Fruit fly (Drosophila melanogaster) whole organism, embryonic: ENCODE results near the gene Rab9Db.

ENCODE experiments used
- Blimp-1 ChIP-seq: fragments of 200-800 bp; sonication (Bioruptor generic); optimal IDR thresholded peaks from 3 replicates; lab custom pipeline; 2018; ENCODE audit warnings: missing biosample characterization, missing genetic modification characterization, mild to moderate bottlenecking, moderate library complexity, missing genetic modification reagents
- BtbVII ChIP-seq: fragments of 200-800 bp; sonication (Bioruptor generic); optimal IDR thresholded peaks from 3 replicates; lab custom pipeline; 2017; ENCODE audit warnings: missing biosample characterization, mild to moderate bottlenecking, missing genetic modification characterization
- CG11085 ChIP-seq: fragments of 200-800 bp; sonication (Bioruptor generic); IDR thresholded peaks from 2 replicates; pipeline ENCODE4 v1.3.6; 2022; ENCODE audit warnings: missing biosample characterization, missing genetic modification characterization
- CG11560 ChIP-seq: fragments of 200-800 bp; sonication (Bioruptor generic); IDR thresholded peaks from 3 replicates; pipeline ENCODE4 v1.3.6; 2022; ENCODE audit warnings: missing biosample characterization, missing genetic modification characterization
- CG13296 ChIP-seq: fragments of 200-800 bp; sonication (Bioruptor generic); optimal IDR thresholded peaks from 3 replicates; lab custom pipeline; 2018; ENCODE audit warnings: missing biosample characterization, mild to moderate bottlenecking, missing genetic modification characterization
- CG14667 ChIP-seq: fragments of 200-800 bp; sonication (Bioruptor generic); IDR thresholded peaks from 2 replicates; pipeline ENCODE4 v1.3.6; 2022; ENCODE audit warnings: missing biosample characterization, missing genetic modification characterization
- CG14860 ChIP-seq: fragments of 200-800 bp; sonication (Bioruptor generic); IDR thresholded peaks from 3 replicates; pipeline ENCODE4 v1.3.6; 2022; ENCODE audit warnings: missing biosample characterization, missing genetic modification characterization; ENCODE audit not compliant: partially characterized antibody
- CG15073 ChIP-seq: fragments of 200-800 bp; sonication (Bioruptor generic); optimal IDR thresholded peaks from 2 replicates; lab custom pipeline; 2016; ENCODE audit warnings: missing biosample characterization, missing genetic modification characterization
- CG1602 ChIP-seq: fragments of 200-800 bp; sonication (Bioruptor generic); optimal IDR thresholded peaks from 3 replicates; lab custom pipeline; 2016; ENCODE audit warnings: missing biosample characterization, missing genetic modification characterization
- CG17359 ChIP-seq: fragments of 200-800 bp; sonication (Bioruptor generic); optimal IDR thresholded peaks from 3 replicates; lab custom pipeline; 2018; ENCODE audit warnings: missing biosample characterization, mild to moderate bottlenecking, missing genetic modification characterization, moderate library complexity
- CG18476 ChIP-seq: fragments of 200-800 bp; sonication (Bioruptor generic); optimal IDR thresholded peaks from 2 replicates; lab custom pipeline; 2016; ENCODE audit warnings: missing biosample characterization, mild to moderate bottlenecking, missing genetic modification characterization
- CG2129 ChIP-seq: fragments of 200-800 bp; sonication (Bioruptor generic); IDR thresholded peaks from 2 replicates; pipeline ENCODE4 v1.3.6; 2022; ENCODE audit warnings: missing biosample characterization, missing genetic modification characterization; ENCODE audit not compliant: partially characterized antibody
- CG2202 ChIP-seq: fragments of 200-800 bp; sonication (Bioruptor generic); optimal IDR thresholded peaks from 2 replicates; lab custom pipeline; 2018; ENCODE audit warnings: missing biosample characterization, mild to moderate bottlenecking, missing genetic modification characterization
- CG2889 ChIP-seq: fragments of 200-800 bp; sonication (Bioruptor generic); IDR thresholded peaks from 3 replicates; pipeline ENCODE4 v1.3.6; 2022; ENCODE audit warnings: missing biosample characterization, missing genetic modification characterization
- CG30403 ChIP-seq: fragments of 200-800 bp; sonication (Bioruptor generic); optimal IDR thresholded peaks from 3 replicates; lab custom pipeline; 2016; ENCODE audit warnings: missing biosample characterization, missing genetic modification characterization
- CG31224 ChIP-seq: fragments of 200-800 bp; sonication (Bioruptor generic); IDR thresholded peaks from 2 replicates; pipeline ENCODE4 v1.3.6; 2022; ENCODE audit warnings: missing biosample characterization, missing genetic modification characterization
- CG3995 ChIP-seq: fragments of 200-800 bp; sonication (Bioruptor generic); optimal IDR thresholded peaks from 3 replicates; lab custom pipeline; 2016; ENCODE audit warnings: missing biosample characterization, missing genetic modification characterization
- CG4404 ChIP-seq: fragments of 200-800 bp; sonication (Bioruptor generic); IDR thresholded peaks from 2 replicates; pipeline ENCODE4 v1.3.6; 2022; ENCODE audit warnings: missing biosample characterization, missing genetic modification characterization
- CG5180 ChIP-seq: fragments of 200-800 bp; sonication (Bioruptor generic); optimal IDR thresholded peaks from 3 replicates; lab custom pipeline; 2017; ENCODE audit warnings: missing biosample characterization, missing genetic modification characterization, mild to moderate bottlenecking, moderate library complexity, missing genetic modification reagents
- CG9215 ChIP-seq: fragments of 200-800 bp; sonication (Bioruptor generic); IDR thresholded peaks from 2 replicates; pipeline ENCODE4 v1.3.6; 2022; ENCODE audit warnings: missing biosample characterization, missing genetic modification characterization
- D19B ChIP-seq: fragments of 200-800 bp; sonication (Bioruptor generic); optimal IDR thresholded peaks from 2 replicates; lab custom pipeline; 2017; ENCODE audit warnings: missing biosample characterization, mild to moderate bottlenecking, missing genetic modification characterization
- Drgx ChIP-seq: fragments of 200-800 bp; sonication (Bioruptor generic); IDR thresholded peaks from 2 replicates; pipeline ENCODE4 v1.3.6; 2022; ENCODE audit warnings: missing biosample characterization, missing genetic modification characterization
- Fer3 ChIP-seq: fragments of 200-800 bp; sonication (Bioruptor generic); optimal IDR thresholded peaks from 2 replicates; lab custom pipeline; 2018; ENCODE audit warnings: missing biosample characterization, mild to moderate bottlenecking, missing genetic modification characterization, moderate library complexity
- HLH3B ChIP-seq: fragments of 200-800 bp; sonication (Bioruptor generic); IDR thresholded peaks from 2 replicates; pipeline ENCODE4 v1.3.6; 2022; ENCODE audit warnings: missing biosample characterization, missing genetic modification characterization
- Hmr ChIP-seq: fragments of 200-800 bp; sonication (Bioruptor generic); optimal IDR thresholded peaks from 3 replicates; lab custom pipeline; 2017; ENCODE audit warnings: mild to moderate bottlenecking, missing biosample characterization, missing genetic modification reagents, missing genetic modification characterization
- Lpt ChIP-seq: fragments of >200 bp; optimal IDR thresholded peaks from 2 replicates; lab custom pipeline; 2018; ENCODE audit warnings: missing biosample characterization, missing genetic modification characterization
- Mes4 ChIP-seq: fragments of 200-800 bp; sonication (Bioruptor generic); optimal IDR thresholded peaks from 2 replicates; lab custom pipeline; 2016; ENCODE audit warnings: missing biosample characterization, missing genetic modification characterization
- Nf-YB ChIP-seq: fragments of 200-800 bp; sonication (Bioruptor generic); optimal IDR thresholded peaks from 3 replicates; lab custom pipeline; 2019; ENCODE audit warnings: missing biosample characterization, mild to moderate bottlenecking, missing genetic modification characterization, moderate library complexity
- Oaz ChIP-seq: fragments of 200-800 bp; sonication (Bioruptor generic); IDR thresholded peaks from 2 replicates; pipeline ENCODE4 v1.3.6; 2022; ENCODE audit warnings: missing biosample characterization, missing genetic modification characterization
- Six4 ChIP-seq: fragments of 200-800 bp; sonication (Bioruptor generic); optimal IDR thresholded peaks from 2 replicates; lab custom pipeline; 2016; ENCODE audit warnings: missing biosample characterization, missing genetic modification characterization
- Spps ChIP-seq: fragments of 200-800 bp; sonication (Bioruptor generic); optimal IDR thresholded peaks from 2 replicates; lab custom pipeline; 2018; ENCODE audit warnings: missing biosample characterization, mild to moderate bottlenecking, missing genetic modification characterization
- Sry-β ChIP-seq: fragments of 200-800 bp; sonication (Bioruptor generic); optimal IDR thresholded peaks from 2 replicates; lab custom pipeline; 2018; ENCODE audit warnings: missing biosample characterization, mild to moderate bottlenecking, missing genetic modification characterization, moderate library complexity
- Stat92E ChIP-seq, 3 experiments: fragments of >200 bp in 2 of 3; fragments of 200-800 bp in 1 of 3; sonication (Bioruptor generic) in 1 of 3; optimal IDR thresholded peaks; 2 replicates each; lab custom pipeline; 2017 to 2019; ENCODE audit warnings: missing biosample characterization in 3 of 3, missing genetic modification characterization in 3 of 3, mild to moderate bottlenecking in 1 of 3, moderate library complexity in 1 of 3
- ac ChIP-seq: fragments of 200-800 bp; sonication (Bioruptor generic); optimal IDR thresholded peaks from 3 replicates; lab custom pipeline; 2017; ENCODE audit warnings: missing biosample characterization, mild to moderate bottlenecking, missing genetic modification characterization
- btn ChIP-seq: fragments of 200-800 bp; sonication (Bioruptor generic); optimal IDR thresholded peaks from 2 replicates; lab custom pipeline; 2016; ENCODE audit warnings: missing biosample characterization, missing genetic modification characterization
- dan ChIP-seq: fragments of 200-800 bp; sonication (Bioruptor generic); IDR thresholded peaks from 2 replicates; pipeline ENCODE4 v1.3.6; 2022; ENCODE audit warnings: missing biosample characterization, missing genetic modification characterization
- danr ChIP-seq: fragments of 200-800 bp; sonication (Bioruptor generic); IDR thresholded peaks from 2 replicates; pipeline ENCODE4 v1.3.6; 2022; ENCODE audit warnings: missing biosample characterization, missing genetic modification characterization
- ems ChIP-seq: fragments of 200-800 bp; sonication (Bioruptor generic); optimal IDR thresholded peaks from 3 replicates; lab custom pipeline; 2016; ENCODE audit warnings: missing biosample characterization, missing genetic modification characterization
- exex ChIP-seq: fragments of 200-800 bp; sonication (Bioruptor generic); optimal IDR thresholded peaks from 4 replicates; lab custom pipeline; 2018; ENCODE audit warnings: missing biosample characterization, mild to moderate bottlenecking, missing genetic modification characterization, moderate library complexity
- fd102C ChIP-seq: fragments of 200-800 bp; sonication (Bioruptor generic); optimal IDR thresholded peaks from 2 replicates; lab custom pipeline; 2018; ENCODE audit warnings: missing biosample characterization, mild to moderate bottlenecking, missing genetic modification characterization, moderate library complexity
- ham ChIP-seq: fragments of 200-800 bp; sonication (Bioruptor generic); IDR thresholded peaks from 2 replicates; pipeline ENCODE4 v1.3.6; 2022; ENCODE audit warnings: missing biosample characterization, missing genetic modification characterization
- insv ChIP-seq, 2 experiments: fragments of 200-800 bp; sonication (Bioruptor generic); optimal IDR thresholded peaks; 3 replicates each; lab custom pipeline; 2016 to 2018; ENCODE audit warnings: missing biosample characterization in 2 of 2, missing genetic modification characterization in 2 of 2
- klu ChIP-seq: fragments of 200-800 bp; sonication (Bioruptor generic); IDR thresholded peaks from 2 replicates; pipeline ENCODE4 v1.3.6; 2022; ENCODE audit warnings: missing biosample characterization, missing genetic modification characterization
- lilli ChIP-seq: fragments of 200-800 bp; sonication (Bioruptor generic); optimal IDR thresholded peaks from 3 replicates; lab custom pipeline; 2016; ENCODE audit warnings: missing biosample characterization, missing genetic modification characterization
- nerfin-2 ChIP-seq: fragments of 200-800 bp; sonication (Bioruptor generic); IDR thresholded peaks from 2 replicates; pipeline ENCODE4 v1.3.6; 2022; ENCODE audit warnings: missing biosample characterization, missing genetic modification characterization; ENCODE audit not compliant: partially characterized antibody
- nmo ChIP-seq: fragments of 200-800 bp; sonication (Bioruptor generic); optimal IDR thresholded peaks from 2 replicates; lab custom pipeline; 2018; ENCODE audit warnings: missing biosample characterization, mild to moderate bottlenecking, missing genetic modification characterization, moderate library complexity
- phol ChIP-seq: fragments of 200-800 bp; sonication (Bioruptor generic); optimal IDR thresholded peaks from 3 replicates; lab custom pipeline; 2018; ENCODE audit warnings: missing biosample characterization, mild to moderate bottlenecking, missing genetic modification characterization, moderate library complexity
- pum ChIP-seq: fragments of 200-800 bp; sonication (Bioruptor generic); optimal IDR thresholded peaks from 2 replicates; lab custom pipeline; 2016; ENCODE audit warnings: missing biosample characterization, missing genetic modification characterization
- row ChIP-seq: fragments of 200-800 bp; sonication (Bioruptor generic); IDR thresholded peaks from 3 replicates; pipeline ENCODE4 v1.3.6; 2022; ENCODE audit warnings: missing biosample characterization, missing genetic modification characterization
- wdn ChIP-seq: fragments of 200-800 bp; sonication (Bioruptor generic); IDR thresholded peaks from 2 replicates; pipeline ENCODE4 v1.3.6; 2022; ENCODE audit warnings: missing biosample characterization, missing genetic modification characterization

Gene Rab9Db

dm6 chrX:10600254-10600916, 22.6 kb downstream of the Rab9Db start:
- TF ChIP-seq nerfin-2 (GFP tag; lab: Robert Waterston, UW) (no peak), danr (GFP tag; lab: Robert Waterston, UW) (no peak), Oaz (GFP tag; lab: Robert Waterston, UW) (no peak), Lpt (no peak), fd102C (no peak), CG2889 (GFP tag; lab: Robert Waterston, UW) (peak; percentile 60; the same call in 2 of the 3 replicates), CG11085 (GFP tag; lab: Robert Waterston, UW) (peak; percentile 62; the same call in 1 of the 2 replicates), nmo (GFP tag; lab: Kevin White, UChicago) (peak; percentile 39), BtbVII (GFP tag; lab: Kevin White, UChicago) (no peak), ac (no peak), CG5180 (no peak), CG31224 (no peak; the same call in 1 of the 2 replicates), wdn (0 out of 2 replicates have a peak, but pooled peaks have one; percentile 14), CG30403 (GFP tag; lab: Kevin White, UChicago) (peak; percentile 41), exex (tag; lab: Kevin White, UChicago) (peak; percentile 66), CG18476 (GFP tag; lab: Kevin White, UChicago) (no peak), Sry-β (no peak), Fer3 (tag; lab: Kevin White, UChicago) (peak; percentile 52), CG3995 (no peak), Hmr (GFP tag; lab: Kevin White, UChicago) (peak; percentile 45), CG14860 (GFP tag; lab: Robert Waterston, UW) (no peak), klu (no peak), Stat92E (GFP tag; optimal IDR thresholded peaks at IDR 0.05; lab: Kevin White, UChicago) (no peak), Mes4 (GFP tag; lab: Kevin White, UChicago) (no peak), btn (GFP tag; lab: Kevin White, UChicago) (peak; percentile 25), row (peak; percentile 79), ems (GFP tag; lab: Kevin White, UChicago) (no peak), CG17359 (tag; lab: Kevin White, UChicago) (peak; percentile 62), dan (GFP tag; lab: Robert Waterston, UW) (no peak), lilli (GFP tag; lab: Kevin White, UChicago) (peak; percentile 46), CG13296 (peak; percentile 21), Nf-YB (GFP tag; lab: Kevin White, UChicago) (no peak), Drgx (GFP tag; lab: Robert Waterston, UW) (no peak), CG1602 (peak; percentile 21), CG11560 (no peak), Blimp-1 (GFP tag; lab: Kevin White, UChicago) (peak; percentile 43), ham (GFP tag; lab: Robert Waterston, UW) (no peak), Six4 (no peak), CG2202 (no peak), Spps (tag; lab: Kevin White, UChicago) (no peak), CG2129 (GFP tag; lab: Robert Waterston, UW) (no peak), CG15073 (no peak), D19B (GFP tag; lab: Kevin White, UChicago) (no peak), CG9215 (GFP tag; lab: Robert Waterston, UW) (peak; percentile 49; the same call in 1 of the 2 replicates), CG14667 (GFP tag; lab: Robert Waterston, UW) (peak; percentile 30; the same call in 1 of the 2 replicates), pum (GFP tag; lab: Kevin White, UChicago) (peak; percentile 23), insv (GFP tag; optimal IDR thresholded peaks at IDR 0.05; lab: Kevin White, UChicago) (no peak), CG4404 (GFP tag; lab: Robert Waterston, UW) (no peak), HLH3B (GFP tag; lab: Robert Waterston, UW) (peak; percentile 62), phol (tag; lab: Kevin White, UChicago) (peak; percentile 41)
